Worm (Caenorhabditis elegans) whole organism, L4 larva: ENCODE measurements around the gene sod-4.
A peak's percentile ranks its signal among the peaks of the same experiment; 100 is the strongest.

Experiments
- D1046.2 ChIP-seq: fragments of 200-800 bp; sonication (Bioruptor generic); IDR thresholded peaks from 2 replicates; pipeline ENCODE4 v1.3.6; 2022; ENCODE audit warnings: missing genetic modification characterization, missing compliant biosample characterization
- F10B5.3 ChIP-seq: sonication (generic microtip); optimal IDR thresholded peaks from 2 replicates; lab custom pipeline; 2016; ENCODE audit warnings: mild to moderate bottlenecking, missing genetic modification characterization, missing compliant biosample characterization
- F44E2.7 ChIP-seq: fragments of 200-800 bp; sonication (Bioruptor generic); IDR thresholded peaks from 2 replicates; pipeline ENCODE4 v2.1.2; 2022; ENCODE audit warnings: missing genetic modification characterization, missing compliant biosample characterization
- F49E8.2 ChIP-seq: sonication (generic microtip); optimal IDR thresholded peaks from 2 replicates; lab custom pipeline; 2016; ENCODE audit warnings: missing compliant biosample characterization, mild to moderate bottlenecking, missing genetic modification characterization, borderline replicate concordance
- R02D3.7 ChIP-seq: fragments of 150-350 bp; sonication (generic microtip); optimal IDR thresholded peaks from 3 replicates; lab custom pipeline; 2014; ENCODE audit warnings: missing biosample characterization, missing genetic modification characterization
- Y48G9A.11 ChIP-seq: fragments of 200-800 bp; sonication (Bioruptor generic); IDR thresholded peaks from 2 replicates; pipeline ENCODE4 v1.3.6; 2022; ENCODE audit warnings: missing genetic modification reagents, missing genetic modification characterization, missing compliant biosample characterization
- Y5F2A.4 ChIP-seq: fragments of 200-800 bp; sonication (Bioruptor generic); optimal IDR thresholded peaks from 2 replicates; lab custom pipeline; 2018; ENCODE audit warnings: mild to moderate bottlenecking, missing genetic modification characterization, missing compliant biosample characterization
- ZK337.2 ChIP-seq: fragments of 200-800 bp; sonication (Bioruptor generic); IDR thresholded peaks from 2 replicates; pipeline ENCODE4 v1.3.6; 2022; ENCODE audit warnings: missing genetic modification reagents, missing genetic modification characterization, missing compliant biosample characterization
- ZK546.5 ChIP-seq, 2 experiments: sonication (generic microtip); optimal IDR thresholded peaks; 2 replicates each; lab custom pipeline; 2017; ENCODE audit warnings: missing biosample characterization in 2 of 2, missing genetic modification characterization in 2 of 2
- ama-1 ChIP-seq: fragments of 150-350 bp; optimal IDR thresholded peaks from 2 replicates; lab custom pipeline; 2014; ENCODE audit warnings: inconsistent platforms, mixed read lengths
- arid-1 ChIP-seq: fragments of 200-800 bp; sonication (Bioruptor generic); conservative IDR thresholded peaks from 2 replicates; pipeline ENCODE4 v1.3.6; 2022; ENCODE audit warnings: missing genetic modification reagents, missing genetic modification characterization, missing compliant biosample characterization
- attf-4 ChIP-seq: sonication (generic microtip); optimal IDR thresholded peaks from 3 replicates; lab custom pipeline; 2017; ENCODE audit warnings: missing biosample characterization, missing genetic modification characterization
- ceh-44 ChIP-seq: fragments of 200-800 bp; sonication (Bioruptor generic); IDR thresholded peaks from 2 replicates; pipeline ENCODE4 v1.3.6; 2022; ENCODE audit warnings: missing genetic modification reagents, missing genetic modification characterization, missing compliant biosample characterization
- ceh-82 ChIP-seq: sonication (generic microtip); optimal IDR thresholded peaks from 2 replicates; lab custom pipeline; 2017; ENCODE audit warnings: missing biosample characterization, missing genetic modification characterization
- cey-2 ChIP-seq: sonication (generic microtip); optimal IDR thresholded peaks from 3 replicates; lab custom pipeline; 2017; ENCODE audit warnings: missing genetic modification characterization, mild to moderate bottlenecking, missing compliant biosample characterization, antibody characterized with exemption, borderline replicate concordance; ENCODE audit not compliant: insufficient read depth
- ctbp-1 ChIP-seq: fragments of 200-800 bp; sonication (Bioruptor generic); IDR thresholded peaks from 2 replicates; pipeline ENCODE4 v1.3.6; 2022; ENCODE audit warnings: missing genetic modification reagents, missing genetic modification characterization, missing compliant biosample characterization
- daf-12 ChIP-seq: fragments of 150-350 bp; optimal IDR thresholded peaks from 2 replicates; lab custom pipeline; 2014; ENCODE audit warnings: missing biosample characterization, missing genetic modification reagents, missing genetic modification characterization
- daf-16 ChIP-seq, 3 experiments: sonication (generic microtip); optimal IDR thresholded peaks; 2 replicates each; lab custom pipeline; 2016 to 2017; ENCODE audit warnings: missing genetic modification characterization in 3 of 3, missing genetic modification reagents in 3 of 3, mild to moderate bottlenecking in 2 of 3, missing compliant biosample characterization in 2 of 3, missing biosample characterization in 1 of 3, moderate library complexity in 1 of 3
- daf-19 ChIP-seq: fragments of 200-800 bp; sonication (Bioruptor generic); conservative IDR thresholded peaks from 2 replicates; pipeline ENCODE4 v1.3.6; 2022; ENCODE audit warnings: missing genetic modification characterization, missing compliant biosample characterization
- daf-8 ChIP-seq: fragments of 200-800 bp; sonication (Bioruptor generic); IDR thresholded peaks from 2 replicates; pipeline ENCODE4 v1.3.6; 2022; ENCODE audit warnings: missing genetic modification characterization, missing compliant biosample characterization
- dmd-8 ChIP-seq: fragments of 200-800 bp; sonication (Bioruptor generic); IDR thresholded peaks from 2 replicates; pipeline ENCODE4 v1.3.6; 2022; ENCODE audit warnings: missing genetic modification characterization, missing compliant biosample characterization
- dpl-1 ChIP-seq: fragments of 150-350 bp; optimal IDR thresholded peaks from 2 replicates; lab custom pipeline; 2014; ENCODE audit warnings: missing biosample characterization, missing genetic modification reagents, missing genetic modification characterization
- hif-1 ChIP-seq, 2 experiments: sonication (generic microtip); optimal IDR thresholded peaks; 2 replicates each; lab custom pipeline; 2016 to 2017; ENCODE audit warnings: missing compliant biosample characterization in 2 of 2, missing genetic modification characterization in 2 of 2, missing genetic modification reagents in 2 of 2, missing genotype in 2 of 2, mild to moderate bottlenecking in 1 of 2
- hlh-30 ChIP-seq: sonication (generic microtip); optimal IDR thresholded peaks from 2 replicates; lab custom pipeline; 2017; ENCODE audit warnings: antibody characterized with exemption, mild to moderate bottlenecking, missing genetic modification characterization, missing compliant biosample characterization; ENCODE audit not compliant: insufficient read depth
- lin-38 ChIP-seq: fragments of 200-800 bp; sonication (Bioruptor generic); IDR thresholded peaks from 2 replicates; pipeline ENCODE4 v1.3.6; 2022; ENCODE audit warnings: missing genetic modification reagents, missing genetic modification characterization, missing compliant biosample characterization
- lin-39 ChIP-seq: fragments of 150-350 bp; optimal IDR thresholded peaks from 2 replicates; lab custom pipeline; 2014; ENCODE audit warnings: missing biosample characterization, missing genetic modification reagents, missing genetic modification characterization
- madf-9 ChIP-seq: fragments of 200-800 bp; sonication (Bioruptor generic); conservative IDR thresholded peaks from 2 replicates; pipeline ENCODE4 v1.3.6; 2022; ENCODE audit warnings: missing genetic modification reagents, missing genetic modification characterization, missing compliant biosample characterization
- mdt-29 ChIP-seq: fragments of 200-800 bp; sonication (Bioruptor generic); IDR thresholded peaks from 2 replicates; pipeline ENCODE4 v1.3.6; 2022; ENCODE audit warnings: missing genetic modification reagents, missing genetic modification characterization, missing compliant biosample characterization
- mep-1 ChIP-seq: fragments of 150-350 bp; sonication (generic microtip); optimal IDR thresholded peaks from 3 replicates; lab custom pipeline; 2014; ENCODE audit warnings: missing biosample characterization, missing genetic modification characterization
- mes-2 ChIP-seq: sonication (generic microtip); optimal IDR thresholded peaks from 2 replicates; lab custom pipeline; 2016; ENCODE audit warnings: missing genotype, mild to moderate bottlenecking, missing genetic modification characterization, missing compliant biosample characterization; ENCODE audit not compliant: poor library complexity, severe bottlenecking
- mxl-3 ChIP-seq: fragments of 200-800 bp; sonication (Bioruptor generic); optimal IDR thresholded peaks from 2 replicates; lab custom pipeline; 2018; ENCODE audit warnings: mild to moderate bottlenecking, missing genetic modification characterization, missing compliant biosample characterization
- nhr-10 ChIP-seq: fragments of 150-350 bp; optimal IDR thresholded peaks from 2 replicates; lab custom pipeline; 2014; ENCODE audit warnings: missing biosample characterization, missing genetic modification characterization
- nhr-102 ChIP-seq: sonication (generic microtip); optimal IDR thresholded peaks from 2 replicates; lab custom pipeline; 2016; ENCODE audit warnings: mild to moderate bottlenecking, missing genetic modification characterization, moderate library complexity, missing compliant biosample characterization
- nhr-11 ChIP-seq: fragments of 150-350 bp; optimal IDR thresholded peaks from 2 replicates; lab custom pipeline; 2014; ENCODE audit warnings: missing biosample characterization, missing genetic modification characterization
- nhr-111 ChIP-seq: fragments of 200-800 bp; sonication (Bioruptor generic); optimal IDR thresholded peaks from 2 replicates; lab custom pipeline; 2018; ENCODE audit warnings: mild to moderate bottlenecking, missing genetic modification characterization, missing compliant biosample characterization
- nhr-237 ChIP-seq: sonication (generic microtip); optimal IDR thresholded peaks from 2 replicates; lab custom pipeline; 2017; ENCODE audit warnings: missing biosample characterization, missing genetic modification characterization
- nhr-41 ChIP-seq: fragments of 200-800 bp; sonication (Bioruptor generic); IDR thresholded peaks from 2 replicates; pipeline ENCODE4 v1.3.6; 2022; ENCODE audit warnings: missing genetic modification reagents, missing genetic modification characterization, missing compliant biosample characterization
- nhr-42 ChIP-seq: fragments of 200-800 bp; sonication (Bioruptor generic); IDR thresholded peaks from 2 replicates; pipeline ENCODE4 v1.3.6; 2022; ENCODE audit warnings: missing genetic modification characterization, missing compliant biosample characterization
- nhr-48 ChIP-seq: sonication (generic microtip); optimal IDR thresholded peaks from 2 replicates; lab custom pipeline; 2016; ENCODE audit warnings: mild to moderate bottlenecking, missing genetic modification characterization, missing compliant biosample characterization
- nhr-77 ChIP-seq: fragments of 150-350 bp; optimal IDR thresholded peaks from 2 replicates; lab custom pipeline; 2014; ENCODE audit warnings: missing biosample characterization, missing genetic modification characterization
- pqm-1 ChIP-seq: sonication (generic microtip); optimal IDR thresholded peaks from 2 replicates; lab custom pipeline; 2017; ENCODE audit warnings: missing biosample characterization, missing genetic modification characterization
- rbr-2 ChIP-seq: sonication (generic microtip); optimal IDR thresholded peaks from 2 replicates; lab custom pipeline; 2016; ENCODE audit warnings: missing genotype, missing genetic modification characterization, missing compliant biosample characterization
- sdz-12 ChIP-seq: fragments of 200-800 bp; sonication (Bioruptor generic); optimal IDR thresholded peaks from 2 replicates; lab custom pipeline; 2018; ENCODE audit warnings: mild to moderate bottlenecking, missing genetic modification characterization, missing compliant biosample characterization
- snpc-1.2 ChIP-seq: fragments of 200-800 bp; sonication (Bioruptor generic); IDR thresholded peaks from 2 replicates; pipeline ENCODE4 v1.3.6; 2022; ENCODE audit warnings: missing genetic modification reagents, missing genetic modification characterization, missing compliant biosample characterization
- tra-1 ChIP-seq: fragments of 200-800 bp; sonication (Bioruptor generic); IDR thresholded peaks from 2 replicates; pipeline ENCODE4 v1.3.6; 2022; ENCODE audit warnings: missing genetic modification reagents, missing genetic modification characterization, missing compliant biosample characterization
- zag-1 ChIP-seq: fragments of 150-350 bp; optimal IDR thresholded peaks from 2 replicates; lab custom pipeline; 2014; ENCODE audit warnings: missing biosample characterization, missing genetic modification characterization
- zfp-2 ChIP-seq: sonication (generic microtip); optimal IDR thresholded peaks from 2 replicates; lab custom pipeline; 2016; ENCODE audit warnings: mild to moderate bottlenecking, missing genetic modification characterization, missing compliant biosample characterization
- zip-11 ChIP-seq: fragments of 200-800 bp; sonication (Bioruptor generic); IDR thresholded peaks from 2 replicates; pipeline ENCODE4 v1.3.6; 2022; ENCODE audit warnings: missing genetic modification characterization, missing compliant biosample characterization
- zip-2 ChIP-seq: fragments of 150-350 bp; optimal IDR thresholded peaks from 2 replicates; lab custom pipeline; 2014; ENCODE audit warnings: missing biosample characterization, missing genetic modification characterization

sod-4 gene

DNA sequence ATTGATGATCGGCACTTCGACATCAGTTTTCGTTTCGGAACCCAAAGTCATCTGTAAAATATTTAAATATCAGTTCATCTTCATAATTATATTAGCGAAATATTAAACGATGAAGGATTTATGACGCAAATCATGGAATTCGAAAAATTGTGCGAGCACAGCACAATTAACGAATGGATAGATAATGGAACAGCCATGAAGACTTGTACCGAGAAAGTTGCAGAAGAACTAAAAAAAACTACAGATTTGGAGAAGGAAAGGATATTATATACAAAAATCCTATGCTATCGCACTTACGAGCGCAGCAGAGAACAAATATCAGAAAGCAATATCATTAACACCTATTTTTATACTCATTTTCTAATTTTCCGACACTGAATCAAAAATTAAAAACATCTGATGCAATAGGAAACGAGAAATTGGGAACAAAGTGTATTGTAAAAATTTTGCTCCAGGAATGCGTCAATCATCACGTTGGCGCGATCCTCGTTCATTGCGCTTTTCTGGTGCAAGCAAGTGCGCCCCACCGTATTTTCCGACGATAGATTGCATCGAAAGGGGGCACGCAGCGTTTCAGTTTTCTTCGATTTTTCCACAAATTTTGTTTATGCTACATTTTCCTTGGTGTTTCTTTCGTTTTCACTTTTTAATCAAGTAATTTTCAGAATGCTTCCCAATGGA, 21.4 kb upstream of the sod-4 start, which contains the start of the genes clu-1 and prp-40 (continued):
- peak; percentile 93 for TF ChIP-seq mes-2 (tag; lab: Kevin White, UChicago)
- no peak for TF ChIP-seq ceh-82 (tag; lab: Kevin White, UChicago)
- TF ChIP-seq zip-11 (GFP tag; lab: Robert Waterston, UW): no peak
- TF ChIP-seq mdt-29 (GFP tag; lab: Robert Waterston, UW): no peak
- TF ChIP-seq attf-4: no peak
- peak in 1 of 2 experiments; percentile 23 for TF ChIP-seq ZK546.5 (tag; optimal IDR thresholded peaks at IDR 0.05; lab: Kevin White, UChicago)
- TF ChIP-seq nhr-237 (tag; lab: Kevin White, UChicago): no peak
- TF ChIP-seq nhr-111 (GFP tag; lab: Kevin White, UChicago): no peak
- peak; percentile 58; the same call in 1 of the 2 replicates for TF ChIP-seq arid-1
- TF ChIP-seq lin-38: peak; percentile 96
- peak; percentile 48; the same call in 1 of the 2 replicates for TF ChIP-seq ctbp-1 (GFP tag; lab: Robert Waterston, UW)
- TF ChIP-seq daf-16 (GFP tag; optimal IDR thresholded peaks at IDR 0.05; lab: Kevin White, UChicago): peak in 1 of 2 experiments; percentile 55
- peak; percentile 72 for TF ChIP-seq daf-16 (tag; optimal IDR thresholded peaks at IDR 0.05; lab: Kevin White, UChicago)
- peak; percentile 77 for TF ChIP-seq ama-1 (lab: Kevin White, UChicago)
- TF ChIP-seq nhr-11 (tag; lab: Kevin White, UChicago): peak; percentile 85
- no peak for TF ChIP-seq daf-8
- no peak for TF ChIP-seq daf-19 (GFP tag; lab: Robert Waterston, UW)
- TF ChIP-seq nhr-41 (GFP tag; lab: Robert Waterston, UW): no peak
- TF ChIP-seq mep-1: peak; percentile 92
- no peak for TF ChIP-seq zag-1 (tag; lab: Kevin White, UChicago)
- no peak for TF ChIP-seq zfp-2 (tag; lab: Kevin White, UChicago)
- TF ChIP-seq lin-39 (tag; lab: Kevin White, UChicago): no peak
- TF ChIP-seq ZK337.2 (GFP tag; lab: Robert Waterston, UW): no peak
- TF ChIP-seq nhr-42 (GFP tag; lab: Robert Waterston, UW): peak; percentile 79; the same call in 1 of the 2 replicates
- TF ChIP-seq D1046.2 (GFP tag; lab: Robert Waterston, UW): no peak
- peak; percentile 35 for TF ChIP-seq mxl-3 (GFP tag; lab: Kevin White, UChicago)
- TF ChIP-seq nhr-48 (tag; lab: Kevin White, UChicago): peak; percentile 40
- 0 out of 2 replicates have a peak, but pooled peaks have one; percentile 41 for TF ChIP-seq ceh-44 (GFP tag; lab: Robert Waterston, UW)
- TF ChIP-seq tra-1: no peak
- TF ChIP-seq nhr-77 (tag; lab: Kevin White, UChicago): peak; percentile 78
- peak; percentile 83 for TF ChIP-seq dpl-1 (GFP tag; lab: Kevin White, UChicago)
- peak; percentile 24 for TF ChIP-seq F49E8.2
- peak; percentile 17 for TF ChIP-seq zip-2 (tag; lab: Kevin White, UChicago)
- no peak for TF ChIP-seq Y5F2A.4 (GFP tag; lab: Kevin White, UChicago)
- no peak for TF ChIP-seq pqm-1 (tag; lab: Kevin White, UChicago)
- TF ChIP-seq rbr-2: peak; percentile 91
- peak; percentile 76 for TF ChIP-seq hlh-30 (tag; lab: Kevin White, UChicago)
- no peak for TF ChIP-seq R02D3.7 (tag; lab: Kevin White, UChicago)
- no peak for TF ChIP-seq F44E2.7 (GFP tag; lab: Robert Waterston, UW)
- 0 out of 2 replicates have a peak, but pooled peaks have one; percentile 14 for TF ChIP-seq snpc-1.2 (GFP tag; lab: Robert Waterston, UW)
- TF ChIP-seq hif-1 (tag; optimal IDR thresholded peaks at IDR 0.05; lab: Kevin White, UChicago): peak; percentile 49 to 69
- peak; percentile 18 for TF ChIP-seq nhr-10
- peak; percentile 63 for TF ChIP-seq nhr-102 (tag; lab: Kevin White, UChicago)
- TF ChIP-seq cey-2 (tag; lab: Kevin White, UChicago): no peak
- no peak for TF ChIP-seq Y48G9A.11 (GFP tag; lab: Robert Waterston, UW)
- no peak for TF ChIP-seq daf-12 (tag; lab: Kevin White, UChicago)
- no peak for TF ChIP-seq sdz-12 (GFP tag; lab: Kevin White, UChicago)
- TF ChIP-seq F10B5.3: peak; percentile 36
- TF ChIP-seq dmd-8 (GFP tag; lab: Robert Waterston, UW): no peak
- TF ChIP-seq madf-9: 0 out of 2 replicates have a peak, but pooled peaks have one; percentile 18
